Worm (Caenorhabditis elegans): Measurements from ENCODE around the gene F13E9.13.

ce11 chrIV:10855946-10856345 is 25.4 kb upstream of the F13E9.13 start:
- TF ChIP-seq klf-2 (GFP tag; conservative IDR thresholded peaks at IDR 0.05) (no peak), tab-1 (GFP tag; IDR thresholded peaks at IDR 0.05) (no peak), flt-1 (GFP tag; IDR thresholded peaks at IDR 0.05) (no peak), ztf-23 (GFP tag; IDR thresholded peaks at IDR 0.05) (no peak), ref-1 (GFP tag; conservative IDR thresholded peaks at IDR 0.05) (no peak), cog-1 (tag; optimal IDR thresholded peaks at IDR 0.05) (no peak)
